Worm (Caenorhabditis elegans): ENCODE measurements around the gene sft-1.

sft-1 gene

DNA sequence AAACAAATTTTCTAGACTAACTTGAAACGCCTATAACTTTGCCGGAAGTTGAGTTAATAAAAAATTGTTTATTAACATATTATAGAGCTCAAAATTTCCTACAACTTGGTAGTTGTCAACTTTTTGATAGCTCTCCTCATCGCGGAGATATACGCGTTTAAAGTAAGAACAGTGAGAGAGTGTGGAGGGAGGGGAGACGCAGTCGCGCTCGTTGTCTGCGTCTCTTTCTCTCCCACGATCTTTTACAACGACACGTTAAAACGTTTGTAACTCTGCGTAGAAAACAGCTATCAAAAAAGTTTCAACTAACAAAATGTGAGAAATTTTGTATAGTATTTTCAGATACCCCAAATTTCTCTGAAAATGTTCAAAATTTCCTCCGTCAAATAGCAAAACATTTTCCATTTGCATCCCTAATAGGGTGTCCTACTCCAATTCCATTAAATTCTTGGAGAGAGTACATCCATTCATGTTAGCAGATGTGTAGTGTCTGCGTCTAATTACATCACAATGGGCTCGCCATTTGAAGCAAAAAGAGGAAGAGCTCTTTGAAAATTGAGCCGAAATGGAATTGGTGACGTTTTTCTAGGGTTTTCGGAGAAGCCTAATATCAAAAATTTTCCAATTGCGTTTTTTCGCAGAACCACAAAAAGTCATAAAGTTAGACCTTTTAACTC is 50.0 kb downstream of the sft-1 start:
- TF ChIP-seq ztf-4 (tag; optimal IDR thresholded peaks at IDR 0.05) (no peak), unc-39 (tag; optimal IDR thresholded peaks at IDR 0.05) (no peak), elt-3 (tag; optimal IDR thresholded peaks at IDR 0.05) (no peak), ztf-11 (tag; optimal IDR thresholded peaks at IDR 0.05) (no peak), sem-4 (tag; optimal IDR thresholded peaks at IDR 0.05) (no peak), ZK546.5 (tag; optimal IDR thresholded peaks at IDR 0.05) (no peak), nhr-11 (tag; optimal IDR thresholded peaks at IDR 0.05) (no peak), unc-55 (GFP tag; optimal IDR thresholded peaks at IDR 0.05) (no peak), mdl-1 (tag; optimal IDR thresholded peaks at IDR 0.05) (no peak), Y55F3AM.14 (GFP tag; optimal IDR thresholded peaks at IDR 0.05) (no peak), lin-13 (GFP tag; optimal IDR thresholded peaks at IDR 0.05) (no peak), nhr-21 (tag; optimal IDR thresholded peaks at IDR 0.05) (no peak), skn-1 (tag; optimal IDR thresholded peaks at IDR 0.05) (no peak), C34F6.9 (tag; optimal IDR thresholded peaks at IDR 0.05) (no peak), ztf-1 (GFP tag; conservative IDR thresholded peaks at IDR 0.05) (no peak), nhr-12 (tag; optimal IDR thresholded peaks at IDR 0.05) (no peak), sma-3 (GFP tag; optimal IDR thresholded peaks at IDR 0.05) (no peak), sma-9 (GFP tag; optimal IDR thresholded peaks at IDR 0.05) (no peak), sma-9 (tag; optimal IDR thresholded peaks at IDR 0.05) (no peak), nhr-23 (tag; optimal IDR thresholded peaks at IDR 0.05) (no peak), egl-27 (tag; optimal IDR thresholded peaks at IDR 0.05) (no peak)

DNA sequence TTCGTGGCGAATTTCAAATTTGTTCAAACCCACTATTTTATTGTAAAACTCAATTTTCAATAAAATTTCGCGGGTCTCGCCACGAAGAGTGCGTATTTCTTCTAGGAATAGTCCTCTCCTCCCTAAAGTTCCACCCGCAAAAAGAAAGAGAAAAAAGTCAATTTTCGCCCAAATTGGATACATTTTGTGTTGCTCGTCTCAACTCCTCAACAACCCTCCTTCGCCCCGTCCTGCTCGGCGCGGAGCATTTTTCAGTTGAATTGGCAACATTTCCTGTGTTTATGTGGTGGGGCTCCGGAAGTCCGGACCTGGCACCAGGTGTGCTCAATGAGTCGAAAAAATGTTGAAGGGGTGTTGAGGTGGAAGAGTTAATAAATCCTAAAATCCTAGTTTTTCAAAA is 51.6 kb downstream of the sft-1 start:
- TF ChIP-seq unc-62 (GFP tag; optimal IDR thresholded peaks at IDR 0.05) = no peak
- TF ChIP-seq elt-1 (tag; optimal IDR thresholded peaks at IDR 0.05) = no peak
- TF ChIP-seq dmd-4 (tag; optimal IDR thresholded peaks at IDR 0.05) = no peak
- no peak for TF ChIP-seq Y55F3AM.14 (GFP tag; optimal IDR thresholded peaks at IDR 0.05)
- no peak for TF ChIP-seq nhr-10 (tag; optimal IDR thresholded peaks at IDR 0.05)
- TF ChIP-seq peb-1 (tag; optimal IDR thresholded peaks at IDR 0.05) = no peak
- TF ChIP-seq alr-1 (tag; optimal IDR thresholded peaks at IDR 0.05) = no peak
- TF ChIP-seq fos-1 (tag; optimal IDR thresholded peaks at IDR 0.05) = no peak
- no peak for TF ChIP-seq R02D3.7 (tag; optimal IDR thresholded peaks at IDR 0.05)
- no peak for TF ChIP-seq F13H6.1 (tag; optimal IDR thresholded peaks at IDR 0.05)
- no peak for TF ChIP-seq unc-55 (GFP tag; optimal IDR thresholded peaks at IDR 0.05)
- no peak for TF ChIP-seq unc-39 (tag; optimal IDR thresholded peaks at IDR 0.05)
- no peak for TF ChIP-seq sma-9 (GFP tag; optimal IDR thresholded peaks at IDR 0.05)
- TF ChIP-seq sma-9 (tag; optimal IDR thresholded peaks at IDR 0.05) = no peak
- TF ChIP-seq ztf-4 (tag; optimal IDR thresholded peaks at IDR 0.05) = no peak

DNA sequence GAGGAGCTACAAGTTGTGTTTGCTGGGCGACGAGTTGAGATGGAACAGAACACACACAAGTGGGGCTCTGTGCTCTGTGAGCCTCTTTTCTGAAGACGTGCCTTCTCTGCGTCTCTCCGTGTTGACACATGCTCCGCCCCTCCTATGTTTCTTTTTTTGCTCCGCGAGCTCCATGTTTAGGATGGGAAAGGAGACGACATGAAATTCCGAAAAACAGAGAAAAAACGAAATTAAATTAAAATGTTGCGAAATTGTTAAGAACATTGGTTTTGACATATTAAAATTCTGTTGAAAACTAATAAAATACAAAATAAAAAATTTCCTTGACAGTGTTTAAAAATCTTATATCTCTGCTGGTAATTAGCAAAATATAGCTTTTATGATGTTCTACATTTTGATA is 52.7 kb downstream of the sft-1 start, which contains the start of gene mec-12:
Gene mec-12 (minus strand): TSS at position 91 of the 400 bp plus-strand sequence.
- peak; percentile 68 for TF ChIP-seq zag-1 (tag; optimal IDR thresholded peaks at IDR 0.05)
- TF ChIP-seq peb-1 (tag; optimal IDR thresholded peaks at IDR 0.05) = no peak
- peak; percentile 15 for TF ChIP-seq unc-55 (GFP tag; optimal IDR thresholded peaks at IDR 0.05)
- TF ChIP-seq C34F6.9 (tag; optimal IDR thresholded peaks at IDR 0.05) = peak; percentile 36
- no peak for TF ChIP-seq nhr-237 (tag; optimal IDR thresholded peaks at IDR 0.05)
- peak; percentile 40 for TF ChIP-seq sem-4 (tag; optimal IDR thresholded peaks at IDR 0.05)
- TF ChIP-seq lsy-2 (tag; optimal IDR thresholded peaks at IDR 0.05) = peak in 1 of 2 experiments; percentile 57

DNA sequence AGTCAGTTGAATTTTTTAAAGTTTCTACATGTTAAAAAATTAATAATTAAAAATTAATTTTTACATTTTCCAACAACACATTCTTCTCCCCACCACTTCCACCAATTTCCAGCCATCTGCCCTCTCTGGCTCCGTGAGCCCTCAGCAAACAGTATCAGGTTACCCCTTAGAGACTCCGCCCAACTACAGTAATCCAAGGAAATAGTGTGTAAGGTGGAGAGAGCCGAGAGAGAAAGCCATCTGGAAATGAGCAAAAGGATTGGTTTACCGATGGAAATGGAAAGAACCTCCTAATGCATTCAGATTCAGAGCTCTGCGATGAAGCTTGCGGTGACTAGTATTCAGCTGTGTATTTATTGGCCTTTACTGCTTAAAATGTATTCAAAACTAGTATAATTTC is 53.8 kb downstream of the sft-1 start:
- TF ChIP-seq alr-1 (tag; optimal IDR thresholded peaks at IDR 0.05) (no peak), nhr-23 (tag; optimal IDR thresholded peaks at IDR 0.05) (no peak), aly-2 (tag; optimal IDR thresholded peaks at IDR 0.05) (no peak), Y55F3AM.14 (GFP tag; optimal IDR thresholded peaks at IDR 0.05) (no peak), ceh-16 (tag; optimal IDR thresholded peaks at IDR 0.05) (no peak), sma-9 (GFP tag; optimal IDR thresholded peaks at IDR 0.05) (no peak), sma-9 (tag; optimal IDR thresholded peaks at IDR 0.05) (no peak), nhr-6 (tag; optimal IDR thresholded peaks at IDR 0.05) (no peak), nhr-21 (tag; optimal IDR thresholded peaks at IDR 0.05) (no peak), elt-1 (tag; optimal IDR thresholded peaks at IDR 0.05) (no peak)
